Worm (Caenorhabditis elegans): ENCODE results near the gene npp-19.

- no peak for TF ChIP-seq ama-1 (optimal IDR thresholded peaks at IDR 0.05)
- TF ChIP-seq flt-1 (GFP tag; IDR thresholded peaks at IDR 0.05) = no peak
- no peak for TF ChIP-seq F13C5.2 (tag; optimal IDR thresholded peaks at IDR 0.05)
- no peak for TF ChIP-seq hmbx-1 (tag; optimal IDR thresholded peaks at IDR 0.05)
- no peak for TF ChIP-seq tbx-11 (GFP tag; IDR thresholded peaks at IDR 0.05)
- no peak for TF ChIP-seq pes-1 (GFP tag; IDR thresholded peaks at IDR 0.05)
- no peak for TF ChIP-seq ceh-36 (tag; optimal IDR thresholded peaks at IDR 0.05)
- TF ChIP-seq hmg-4 (GFP tag; optimal IDR thresholded peaks at IDR 0.05) = no peak
- no peak for TF ChIP-seq tra-4 (tag; optimal IDR thresholded peaks at IDR 0.05)
- TF ChIP-seq scrt-1 (GFP tag; IDR thresholded peaks at IDR 0.05) = no peak
- TF ChIP-seq tbx-37 (GFP tag; conservative IDR thresholded peaks at IDR 0.05) = no peak
Observed at ce11 chrII:10804907-10805306, 6.6 kb upstream of the npp-19 start.
